Fruit fly (Drosophila melanogaster): ENCODE data around the gene Cyp4ac3.

Cyp4ac3 gene

dm6 chr2L:5239433-5240278 lies 28.6 kb upstream of the Cyp4ac3 start:
- no peak for TF ChIP-seq foxo (GFP tag; optimal IDR thresholded peaks at IDR 0.05)
- no peak for TF ChIP-seq Hr83 (GFP tag; optimal IDR thresholded peaks at IDR 0.05; ENCODE audit: poor library complexity, severe bottlenecking)
- TF ChIP-seq lola (GFP tag; optimal IDR thresholded peaks at IDR 0.05): no peak

DNA sequence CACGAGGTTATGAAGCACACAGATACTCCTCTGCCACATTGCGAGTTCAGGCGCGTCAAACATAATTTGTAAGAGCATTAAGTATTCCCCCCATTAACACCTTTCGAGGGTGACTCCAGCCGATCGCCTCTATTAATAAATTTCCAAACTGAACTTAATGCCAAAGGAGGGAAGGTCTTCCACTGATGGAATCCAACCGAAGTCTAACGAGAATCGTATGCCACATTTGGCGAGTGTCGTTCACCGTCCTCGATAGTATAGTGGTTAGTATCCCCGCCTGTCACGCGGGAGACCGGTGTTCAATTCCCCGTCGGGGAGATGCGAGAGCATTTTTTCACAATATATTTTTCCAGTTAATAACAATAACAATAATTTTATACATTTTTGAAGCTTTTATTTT lies 27.8 kb upstream of the Cyp4ac3 start:
- TF ChIP-seq GATAd (GFP tag; optimal IDR thresholded peaks at IDR 0.05) (no peak), CG9705 (GFP tag; optimal IDR thresholded peaks at IDR 0.05) (no peak), fru (GFP tag; optimal IDR thresholded peaks at IDR 0.05) (no peak), brk (GFP tag; optimal IDR thresholded peaks at IDR 0.05) (no peak), sage (GFP tag; optimal IDR thresholded peaks at IDR 0.05) (no peak)

- no peak for TF ChIP-seq tai (GFP tag; optimal IDR thresholded peaks at IDR 0.05)
- TF ChIP-seq usp (GFP tag; optimal IDR thresholded peaks at IDR 0.05): no peak
- TF ChIP-seq Hr83 (GFP tag; optimal IDR thresholded peaks at IDR 0.05; ENCODE audit: poor library complexity, severe bottlenecking): no peak
- peak; percentile 19 for TF ChIP-seq CrebA (GFP tag; optimal IDR thresholded peaks at IDR 0.05; ENCODE audit: borderline replicate concordance)
- no peak for TF ChIP-seq Dfd (GFP tag; optimal IDR thresholded peaks at IDR 0.05)
- TF ChIP-seq OdsH (GFP tag; optimal IDR thresholded peaks at IDR 0.05): peak; percentile 55
- TF ChIP-seq sage (GFP tag; optimal IDR thresholded peaks at IDR 0.05): no peak
- TF ChIP-seq br (GFP tag; optimal IDR thresholded peaks at IDR 0.05): peak; percentile 22
- no peak for TF ChIP-seq CG32264 (GFP tag; optimal IDR thresholded peaks at IDR 0.05)
- TF ChIP-seq Vsx2 (GFP tag; optimal IDR thresholded peaks at IDR 0.05; ENCODE audit: partially characterized antibody): no peak
- no peak for TF ChIP-seq Abd-B (GFP tag; optimal IDR thresholded peaks at IDR 0.05)
- peak; percentile 12 for TF ChIP-seq Sp1 (GFP tag; optimal IDR thresholded peaks at IDR 0.05)
- no peak for TF ChIP-seq dl (GFP tag; optimal IDR thresholded peaks at IDR 0.05; ENCODE audit: insufficient read depth in 1 of 2, partially characterized antibody in 2 of 2)
- TF ChIP-seq N (GFP tag; optimal IDR thresholded peaks at IDR 0.05): no peak
- TF ChIP-seq foxo (GFP tag; optimal IDR thresholded peaks at IDR 0.05): peak in 1 of 2 experiments; percentile 69
- peak; percentile 61 for TF ChIP-seq fru (GFP tag; optimal IDR thresholded peaks at IDR 0.05)
- no peak for TF ChIP-seq jim (GFP tag; optimal IDR thresholded peaks at IDR 0.05)
- TF ChIP-seq sv (GFP tag; optimal IDR thresholded peaks at IDR 0.05): no peak
- TF ChIP-seq Hr78 (GFP tag; optimal IDR thresholded peaks at IDR 0.05): no peak
- TF ChIP-seq lola (GFP tag; optimal IDR thresholded peaks at IDR 0.05): no peak
- no peak for TF ChIP-seq CG9705 (GFP tag; optimal IDR thresholded peaks at IDR 0.05)
- TF ChIP-seq Dif (GFP tag; optimal IDR thresholded peaks at IDR 0.05; ENCODE audit: partially characterized antibody): no peak
- peak; percentile 24 for TF ChIP-seq HLH106 (tag; optimal IDR thresholded peaks at IDR 0.05)
- TF ChIP-seq psq (GFP tag; optimal IDR thresholded peaks at IDR 0.05): peak; percentile 23
- TF ChIP-seq Rel (GFP tag; optimal IDR thresholded peaks at IDR 0.05): no peak
- peak; percentile 52 for TF ChIP-seq Rel (tag; optimal IDR thresholded peaks at IDR 0.05)
- TF ChIP-seq GATAd (GFP tag; optimal IDR thresholded peaks at IDR 0.05): no peak
- TF ChIP-seq Jra (GFP tag; optimal IDR thresholded peaks at IDR 0.05): no peak
- TF ChIP-seq woc (GFP tag; optimal IDR thresholded peaks at IDR 0.05): no peak
- TF ChIP-seq ey (GFP tag; optimal IDR thresholded peaks at IDR 0.05): peak; percentile 52
- no peak for TF ChIP-seq pan (optimal IDR thresholded peaks at IDR 0.05)
- no peak for TF ChIP-seq dsf (GFP tag; optimal IDR thresholded peaks at IDR 0.05; ENCODE audit: borderline replicate concordance)
- no peak for TF ChIP-seq Myc (optimal IDR thresholded peaks at IDR 0.05)
- TF ChIP-seq h (GFP tag; optimal IDR thresholded peaks at IDR 0.05): peak; percentile 74
- TF ChIP-seq Hnf4 (GFP tag; optimal IDR thresholded peaks at IDR 0.05): peak; percentile 52
- peak; percentile 45 for TF ChIP-seq brk (GFP tag; optimal IDR thresholded peaks at IDR 0.05)
- no peak for TF ChIP-seq dmrt93B (GFP tag; optimal IDR thresholded peaks at IDR 0.05)
- TF ChIP-seq Mio (GFP tag; optimal IDR thresholded peaks at IDR 0.05): no peak
- TF ChIP-seq rgr (GFP tag; optimal IDR thresholded peaks at IDR 0.05): peak; percentile 67
These were observed 25.9 kb upstream of the Cyp4ac3 start for dm6 chr2L:5242194-5242914.

Measured in whole organism, wandering third instar larva.